Worm (Caenorhabditis elegans) whole organism, early embryonic: ENCODE measurements around the gene B0285.6.

ENCODE experiments used
- B0310.2 ChIP-seq: sonication (generic microtip); optimal IDR thresholded peaks from 2 replicates; lab custom pipeline; 2016; ENCODE audit warnings: mild to moderate bottlenecking, missing genetic modification characterization, missing compliant biosample characterization
- F13C5.2 ChIP-seq: sonication (generic microtip); optimal IDR thresholded peaks from 2 replicates; lab custom pipeline; 2017; ENCODE audit warnings: mild to moderate bottlenecking, missing genetic modification characterization, inconsistent platforms, missing compliant biosample characterization
- aly-1 ChIP-seq: sonication (generic microtip); optimal IDR thresholded peaks from 2 replicates; lab custom pipeline; 2016; ENCODE audit warnings: missing genetic modification characterization, missing compliant biosample characterization
- ama-1 ChIP-seq: fragments of 150-350 bp; optimal IDR thresholded peaks from 2 replicates; lab custom pipeline; 2014
- flt-1 ChIP-seq: fragments of 200-800 bp; sonication (Bioruptor generic); IDR thresholded peaks from 2 replicates; pipeline ENCODE4 v1.3.6; 2022; ENCODE audit warnings: missing genetic modification characterization, missing compliant biosample characterization
- hmg-4 ChIP-seq: fragments of 200-800 bp; sonication (Bioruptor generic); optimal IDR thresholded peaks from 2 replicates; lab custom pipeline; 2018; ENCODE audit warnings: mild to moderate bottlenecking, missing genetic modification characterization, missing compliant biosample characterization
- scrt-1 ChIP-seq: fragments of 200-800 bp; sonication (Bioruptor generic); IDR thresholded peaks from 2 replicates; pipeline ENCODE4 v1.3.6; 2022; ENCODE audit warnings: missing genetic modification characterization, missing compliant biosample characterization
- tbx-37 ChIP-seq: fragments of 200-800 bp; sonication (Bioruptor generic); conservative IDR thresholded peaks from 2 replicates; pipeline ENCODE4 v1.3.6; 2022; ENCODE audit warnings: missing genetic modification reagents, missing genetic modification characterization, missing compliant biosample characterization

ce11 chrIII:4364974-4365373, 15.1 kb downstream of the B0285.6 start, which contains the start of gene ckb-1:
- TF ChIP-seq ama-1 (lab: Kevin White, UChicago) (no peak), hmg-4 (no peak), flt-1 (no peak), scrt-1 (no peak), F13C5.2 (tag; lab: Kevin White, UChicago) (no peak), tbx-37 (GFP tag; lab: Robert Waterston, UW) (no peak), B0310.2 (tag; lab: Kevin White, UChicago) (no peak), aly-1 (no peak)
